Worm (Caenorhabditis elegans) whole organism, L3 larva: ENCODE data around the gene Y39A3B.8.

Experiments
- egl-5 ChIP-seq: fragments of 150-350 bp; optimal IDR thresholded peaks from 2 replicates; lab custom pipeline; 2017; ENCODE audit warnings: missing biosample characterization, missing genetic modification reagents, missing genetic modification characterization, inconsistent platforms
- fkh-2 ChIP-seq: fragments of 150-350 bp; optimal IDR thresholded peaks from 2 replicates; lab custom pipeline; 2014; ENCODE audit warnings: missing biosample characterization, missing genetic modification reagents, missing genetic modification characterization
- lsy-12 ChIP-seq: sonication (generic microtip); optimal IDR thresholded peaks from 2 replicates; lab custom pipeline; 2016; ENCODE audit warnings: mild to moderate bottlenecking, missing genetic modification characterization, missing compliant biosample characterization
- nhr-11 ChIP-seq: fragments of 150-350 bp; optimal IDR thresholded peaks from 2 replicates; lab custom pipeline; 2014; ENCODE audit warnings: missing biosample characterization, missing genetic modification characterization
- nhr-12 ChIP-seq: fragments of 150-350 bp; optimal IDR thresholded peaks from 2 replicates; lab custom pipeline; 2014; ENCODE audit warnings: missing biosample characterization, missing genetic modification characterization
- nhr-237 ChIP-seq: fragments of 150-350 bp; optimal IDR thresholded peaks from 2 replicates; lab custom pipeline; 2014; ENCODE audit warnings: missing biosample characterization, missing genetic modification characterization
- nhr-25 ChIP-seq: sonication (generic microtip); optimal IDR thresholded peaks from 2 replicates; lab custom pipeline; 2017; ENCODE audit warnings: missing biosample characterization, missing genetic modification characterization
- pqm-1 ChIP-seq: fragments of 150-350 bp; optimal IDR thresholded peaks from 2 replicates; lab custom pipeline; 2017; ENCODE audit warnings: missing biosample characterization, missing genetic modification characterization, inconsistent platforms
- sea-2 ChIP-seq: fragments of 150-350 bp; sonication (generic microtip); optimal IDR thresholded peaks from 4 replicates; lab custom pipeline; 2014; ENCODE audit warnings: missing biosample characterization, missing genetic modification reagents, missing genetic modification characterization
- unc-39 ChIP-seq: sonication (generic microtip); optimal IDR thresholded peaks from 4 replicates; lab custom pipeline; 2017; ENCODE audit warnings: missing biosample characterization, missing genetic modification characterization

ce11 chrIII:1970433-1970832 is 17.4 kb upstream of the Y39A3B.8 start, which contains the start of gene R155.5:
- TF ChIP-seq pqm-1 (no peak), unc-39 (tag; lab: Kevin White, UChicago) (no peak), fkh-2 (tag; lab: Kevin White, UChicago) (no peak), nhr-25 (tag; lab: Kevin White, UChicago) (no peak), egl-5 (no peak), sea-2 (no peak), nhr-11 (tag; lab: Kevin White, UChicago) (no peak), lsy-12 (tag; lab: Kevin White, UChicago) (no peak), nhr-237 (tag; lab: Kevin White, UChicago) (no peak), nhr-12 (tag; lab: Kevin White, UChicago) (no peak)
